Worm (Caenorhabditis elegans) whole organism, mixed stage, embryonic: Measurements from ENCODE around the gene H03G16.6.

Source experiments
- M03D4.4 ChIP-seq: sonication (generic microtip); optimal IDR thresholded peaks from 2 replicates; lab custom pipeline; 2017; ENCODE audit warnings: mild to moderate bottlenecking, missing genetic modification characterization, missing compliant biosample characterization
- bed-3 ChIP-seq: fragments of 200-800 bp; sonication (Bioruptor generic); optimal IDR thresholded peaks from 3 replicates; lab custom pipeline; 2018; ENCODE audit warnings: mild to moderate bottlenecking, missing genetic modification characterization, moderate library complexity, missing compliant biosample characterization
- blmp-1 ChIP-seq: fragments of 150-350 bp; optimal IDR thresholded peaks from 2 replicates; lab custom pipeline; 2014; ENCODE audit warnings: missing biosample characterization, missing genetic modification characterization
- ceh-39 ChIP-seq: fragments of 150-350 bp; optimal IDR thresholded peaks from 2 replicates; lab custom pipeline; 2014; ENCODE audit warnings: missing biosample characterization, missing genetic modification characterization
- ceh-43 ChIP-seq: fragments of 200-800 bp; sonication (Bioruptor generic); optimal IDR thresholded peaks from 2 replicates; lab custom pipeline; 2018; ENCODE audit warnings: mild to moderate bottlenecking, missing genetic modification characterization, moderate library complexity, missing compliant biosample characterization
- ceh-83 ChIP-seq: fragments of 200-800 bp; sonication (Bioruptor generic); optimal IDR thresholded peaks from 2 replicates; lab custom pipeline; 2018; ENCODE audit warnings: mild to moderate bottlenecking, missing genetic modification characterization, missing compliant biosample characterization
- ces-1 ChIP-seq: fragments of 150-350 bp; optimal IDR thresholded peaks from 2 replicates; lab custom pipeline; 2014; ENCODE audit warnings: missing biosample characterization, missing genetic modification reagents, missing genetic modification characterization
- cnd-1 ChIP-seq: fragments of 200-800 bp; sonication (Bioruptor generic); optimal IDR thresholded peaks from 2 replicates; lab custom pipeline; 2018; ENCODE audit warnings: mild to moderate bottlenecking, missing genetic modification characterization, missing compliant biosample characterization
- drap-1 ChIP-seq: fragments of 200-800 bp; sonication (Bioruptor generic); optimal IDR thresholded peaks from 3 replicates; lab custom pipeline; 2018; ENCODE audit warnings: mild to moderate bottlenecking, missing genetic modification characterization, missing compliant biosample characterization
- elt-1 ChIP-seq: sonication (generic microtip); optimal IDR thresholded peaks from 2 replicates; lab custom pipeline; 2017; ENCODE audit warnings: missing genetic modification characterization, mild to moderate bottlenecking, missing compliant biosample characterization, antibody characterized with exemption, moderate library complexity, borderline replicate concordance; ENCODE audit not compliant: insufficient read depth
- flh-1 ChIP-seq: fragments of 200-800 bp; sonication (Bioruptor generic); optimal IDR thresholded peaks from 2 replicates; lab custom pipeline; 2018; ENCODE audit warnings: mild to moderate bottlenecking, missing genetic modification characterization, moderate library complexity, missing compliant biosample characterization
- ham-2 ChIP-seq: fragments of 200-800 bp; sonication (Bioruptor generic); optimal IDR thresholded peaks from 2 replicates; lab custom pipeline; 2018; ENCODE audit warnings: mild to moderate bottlenecking, missing genetic modification characterization, missing compliant biosample characterization
- hlh-1 ChIP-seq: fragments of 150-350 bp; optimal IDR thresholded peaks from 2 replicates; lab custom pipeline; 2014; ENCODE audit warnings: missing biosample characterization, missing genetic modification reagents, missing genetic modification characterization
- lin-13 ChIP-seq: fragments of 150-350 bp; optimal IDR thresholded peaks from 2 replicates; lab custom pipeline; 2014; ENCODE audit warnings: missing biosample characterization, missing genetic modification characterization
- lsy-2 ChIP-seq: fragments of 150-350 bp; optimal IDR thresholded peaks from 2 replicates; lab custom pipeline; 2014; ENCODE audit warnings: missing biosample characterization, missing genetic modification characterization
- mab-5 ChIP-seq: fragments of 150-350 bp; optimal IDR thresholded peaks from 2 replicates; lab custom pipeline; 2014; ENCODE audit warnings: missing biosample characterization, missing genetic modification characterization
- mep-1 ChIP-seq: fragments of 150-350 bp; optimal IDR thresholded peaks from 2 replicates; lab custom pipeline; 2017; ENCODE audit warnings: missing biosample characterization, missing genetic modification reagents, missing genetic modification characterization, inconsistent platforms
- nhr-12 ChIP-seq: fragments of 150-350 bp; optimal IDR thresholded peaks from 2 replicates; lab custom pipeline; 2014; ENCODE audit warnings: missing biosample characterization, missing genetic modification characterization
- nhr-2 ChIP-seq: fragments of 150-350 bp; optimal IDR thresholded peaks from 2 replicates; lab custom pipeline; 2014; ENCODE audit warnings: missing biosample characterization, missing genetic modification characterization
- nhr-237 ChIP-seq: fragments of 150-350 bp; optimal IDR thresholded peaks from 2 replicates; lab custom pipeline; 2014; ENCODE audit warnings: missing biosample characterization, missing genetic modification characterization
- nhr-28 ChIP-seq: fragments of 150-350 bp; optimal IDR thresholded peaks from 2 replicates; lab custom pipeline; 2014; ENCODE audit warnings: missing biosample characterization, missing genetic modification characterization
- nhr-76 ChIP-seq: sonication (generic microtip); optimal IDR thresholded peaks from 2 replicates; lab custom pipeline; 2017; ENCODE audit warnings: missing biosample characterization, missing genetic modification characterization
- pha-4 ChIP-seq: fragments of 150-350 bp; optimal IDR thresholded peaks from 2 replicates; lab custom pipeline; 2018; ENCODE audit warnings: missing biosample characterization, missing genetic modification reagents, missing genetic modification characterization
- sem-2 ChIP-seq: fragments of 200-800 bp; sonication (Bioruptor generic); optimal IDR thresholded peaks from 2 replicates; lab custom pipeline; 2018; ENCODE audit warnings: mild to moderate bottlenecking, missing genetic modification characterization, missing compliant biosample characterization
- snpc-4 ChIP-seq: fragments of 150-350 bp; optimal IDR thresholded peaks from 2 replicates; lab custom pipeline; 2014; ENCODE audit warnings: missing biosample characterization, missing genetic modification characterization
- sptf-1 ChIP-seq: sonication (generic microtip); optimal IDR thresholded peaks from 2 replicates; lab custom pipeline; 2017; ENCODE audit warnings: mild to moderate bottlenecking, missing genetic modification characterization, moderate library complexity, missing compliant biosample characterization
- unc-120 ChIP-seq: sonication (generic microtip); optimal IDR thresholded peaks from 2 replicates; lab custom pipeline; 2017; ENCODE audit warnings: missing genetic modification characterization, missing compliant biosample characterization; ENCODE audit not compliant: poor library complexity, severe bottlenecking
- unc-39 ChIP-seq: fragments of 150-350 bp; optimal IDR thresholded peaks from 2 replicates; lab custom pipeline; 2014; ENCODE audit warnings: missing biosample characterization, missing genetic modification characterization
- unc-62 ChIP-seq: fragments of 150-350 bp; optimal IDR thresholded peaks from 2 replicates; lab custom pipeline; 2014; ENCODE audit warnings: missing biosample characterization, missing genetic modification reagents, missing genetic modification characterization
- zip-8 ChIP-seq: fragments of 150-350 bp; optimal IDR thresholded peaks from 2 replicates; lab custom pipeline; 2014; ENCODE audit warnings: missing biosample characterization, missing genetic modification characterization
- ztf-11 ChIP-seq: fragments of 150-350 bp; optimal IDR thresholded peaks from 2 replicates; lab custom pipeline; 2014; ENCODE audit warnings: missing biosample characterization, missing genetic modification characterization

The H03G16.6 gene

ce11 chrX:15053223-15053933, 893 bp downstream of the H03G16.6 start, which contains the start of gene H03G16.1:
TSS of gene H03G16.1 (plus strand) at chrX:15053883.
- TF ChIP-seq nhr-28 (tag; lab: Kevin White, UChicago) (no peak), ceh-39 (tag; lab: Kevin White, UChicago) (no peak), blmp-1 (tag; lab: Kevin White, UChicago) (no peak), lsy-2 (tag; lab: Kevin White, UChicago) (no peak), ceh-43 (GFP tag; lab: Kevin White, UChicago) (no peak), nhr-76 (no peak), cnd-1 (tag; lab: Kevin White, UChicago) (no peak), unc-62 (GFP tag; lab: Kevin White, UChicago) (no peak), ztf-11 (tag; lab: Kevin White, UChicago) (no peak), mab-5 (tag; lab: Kevin White, UChicago) (no peak), ham-2 (GFP tag; lab: Kevin White, UChicago) (no peak), bed-3 (GFP tag; lab: Kevin White, UChicago) (no peak), unc-39 (tag; lab: Kevin White, UChicago) (no peak)
- TF ChIP-seq, all 35 proteins: peak for 0

DNA sequence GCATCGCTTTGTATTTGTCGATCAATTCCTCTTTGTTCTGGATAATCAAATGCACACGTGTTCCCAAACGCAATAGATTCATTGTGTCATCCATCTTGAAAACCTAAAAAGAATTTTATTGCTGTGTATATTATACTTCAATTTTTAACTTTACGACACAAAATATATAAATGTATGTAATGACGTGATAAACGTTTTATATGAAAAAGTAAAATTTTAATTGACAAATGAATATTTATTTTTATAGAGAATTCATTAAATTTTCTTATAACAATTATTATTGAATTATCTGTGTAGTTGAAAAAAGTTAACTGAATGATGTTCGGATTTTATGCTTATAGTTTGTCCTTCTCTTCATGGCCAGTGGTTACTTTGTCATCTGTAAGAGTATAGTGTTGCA, 3.4 kb downstream of the H03G16.6 start, which contains the start of gene H03G16.7:
TSS of gene H03G16.7 (minus strand) at position 101 of the 400 bp plus-strand sequence.
- TF ChIP-seq nhr-12 (tag; lab: Kevin White, UChicago) = no peak
- no peak for TF ChIP-seq flh-1 (GFP tag; lab: Kevin White, UChicago)
- TF ChIP-seq ceh-39 (tag; lab: Kevin White, UChicago) = no peak
- no peak for TF ChIP-seq bed-3 (GFP tag; lab: Kevin White, UChicago)
- no peak for TF ChIP-seq nhr-2
- TF ChIP-seq mep-1 (tag; lab: Kevin White, UChicago) = no peak
- TF ChIP-seq pha-4 (tag; lab: Kevin White, UChicago) = no peak
- no peak for TF ChIP-seq ceh-83 (GFP tag; lab: Kevin White, UChicago)
- no peak for TF ChIP-seq snpc-4 (tag; lab: Kevin White, UChicago)
- TF ChIP-seq M03D4.4 (tag; lab: Kevin White, UChicago) = no peak
- TF ChIP-seq lin-13 = no peak
- no peak for TF ChIP-seq sem-2
- TF ChIP-seq, all 35 proteins: peak for 0

DNA sequence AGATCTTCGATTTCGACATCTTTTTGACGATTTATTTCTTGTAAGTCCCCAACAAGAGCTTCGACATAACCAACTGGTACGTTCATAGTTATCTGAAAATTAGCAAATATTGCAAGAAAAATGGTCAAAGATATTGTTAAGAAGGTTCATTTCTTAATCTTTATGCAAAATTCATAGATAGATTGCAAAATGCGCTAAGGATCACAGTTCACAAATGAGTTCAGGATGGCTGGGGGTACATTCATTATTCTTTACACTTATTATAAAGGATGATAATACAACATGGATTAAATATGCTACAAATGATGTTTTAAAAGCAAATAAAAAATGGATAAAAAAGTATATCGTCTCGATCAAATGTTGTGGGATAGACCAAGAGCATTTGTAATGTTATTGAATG, 4.3 kb downstream of the H03G16.6 start, which contains the start of gene H03G16.5:
TSS of gene H03G16.5 (minus strand) at position 101 of the 400 bp plus-strand sequence.
- no peak for TF ChIP-seq hlh-1
- TF ChIP-seq bed-3 (GFP tag; lab: Kevin White, UChicago) = no peak
- TF ChIP-seq ces-1 (GFP tag; lab: Kevin White, UChicago) = no peak
- no peak for TF ChIP-seq lin-13
- TF ChIP-seq unc-62 (GFP tag; lab: Kevin White, UChicago) = no peak
- TF ChIP-seq mab-5 (tag; lab: Kevin White, UChicago) = no peak
- TF ChIP-seq zip-8 (tag; lab: Kevin White, UChicago) = no peak
- no peak for TF ChIP-seq ceh-39 (tag; lab: Kevin White, UChicago)
- no peak for TF ChIP-seq nhr-237 (tag; lab: Kevin White, UChicago)
- no peak for TF ChIP-seq nhr-76
- TF ChIP-seq sptf-1 = no peak
- TF ChIP-seq nhr-12 (tag; lab: Kevin White, UChicago) = no peak

DNA sequence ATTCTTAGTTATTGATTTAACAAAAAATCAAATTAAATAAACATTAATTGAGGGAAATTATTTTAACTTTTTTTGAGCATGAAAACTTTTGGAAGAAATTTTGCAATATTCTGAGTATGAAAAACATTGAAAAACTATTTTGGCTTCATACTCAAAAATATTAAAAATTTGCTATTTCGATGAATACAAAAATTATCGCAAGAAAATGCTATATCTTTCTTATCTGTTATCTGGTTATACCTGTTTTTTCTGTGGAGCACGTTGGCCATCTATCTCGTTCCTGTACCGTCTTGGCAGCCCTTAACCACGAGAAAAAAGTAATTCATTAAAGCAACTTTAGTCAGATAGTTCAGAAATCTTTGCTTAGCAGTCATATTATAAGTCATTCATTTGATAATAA, 5.4 kb downstream of the H03G16.6 start:
- TF ChIP-seq unc-39 (tag; lab: Kevin White, UChicago) = no peak
- no peak for TF ChIP-seq ceh-83 (GFP tag; lab: Kevin White, UChicago)
- TF ChIP-seq mep-1 (tag; lab: Kevin White, UChicago) = no peak
- TF ChIP-seq lsy-2 (tag; lab: Kevin White, UChicago) = no peak
- TF ChIP-seq nhr-12 (tag; lab: Kevin White, UChicago) = no peak
- no peak for TF ChIP-seq nhr-76
- no peak for TF ChIP-seq ceh-43 (GFP tag; lab: Kevin White, UChicago)
- no peak for TF ChIP-seq snpc-4 (tag; lab: Kevin White, UChicago)
- TF ChIP-seq elt-1 = no peak
- TF ChIP-seq ham-2 (GFP tag; lab: Kevin White, UChicago) = no peak

- TF ChIP-seq snpc-4 (tag; lab: Kevin White, UChicago) = no peak
- no peak for TF ChIP-seq drap-1
- TF ChIP-seq M03D4.4 (tag; lab: Kevin White, UChicago) = no peak
- no peak for TF ChIP-seq unc-120 (tag; lab: Kevin White, UChicago)
- no peak for TF ChIP-seq cnd-1 (tag; lab: Kevin White, UChicago)
- TF ChIP-seq hlh-1 = no peak
- TF ChIP-seq blmp-1 (tag; lab: Kevin White, UChicago) = no peak
- TF ChIP-seq ces-1 (GFP tag; lab: Kevin White, UChicago) = no peak
- no peak for TF ChIP-seq sptf-1
- no peak for TF ChIP-seq unc-39 (tag; lab: Kevin White, UChicago)
- no peak for TF ChIP-seq ham-2 (GFP tag; lab: Kevin White, UChicago)
- TF ChIP-seq zip-8 (tag; lab: Kevin White, UChicago) = no peak
Measured at ce11 chrX:15060303-15060702, 7.8 kb downstream of the H03G16.6 start, which contains the start of gene fbxa-96. TSS of gene fbxa-96 (minus strand) at chrX:15060403.
